Fruit fly (Drosophila melanogaster): ENCODE measurements around the gene Rpt6R.

Rpt6R gene

dm6 chr3R:30583542-30583941 lies at the start of gene Rpt6R:
Gene Rpt6R (minus strand): TSS chr3R:30583697.
- no peak for TF ChIP-seq CG8478 (optimal IDR thresholded peaks at IDR 0.05)
- no peak for TF ChIP-seq CTCF (optimal IDR thresholded peaks at IDR 0.05)

dm6 chr3R:30628928-30629327 lies 45.4 kb upstream of the Rpt6R start, which contains the start of gene CG2267:
Gene CG2267 (minus strand): TSS chr3R:30629028.
- TF ChIP-seq CTCF (optimal IDR thresholded peaks at IDR 0.05) (no peak), CG8478 (optimal IDR thresholded peaks at IDR 0.05) (no peak)

dm6 chr3R:30621806-30622205 lies 38.3 kb upstream of the Rpt6R start, which contains the start of gene CG44954:
Gene CG44954 (minus strand): TSS chr3R:30621906.
- TF ChIP-seq CTCF (optimal IDR thresholded peaks at IDR 0.05) (no peak), CG8478 (optimal IDR thresholded peaks at IDR 0.05) (no peak)

dm6 chr3R:30617457-30617856 lies 34.0 kb upstream of the Rpt6R start:
- TF ChIP-seq CTCF (optimal IDR thresholded peaks at IDR 0.05): no peak
- TF ChIP-seq CG8478 (optimal IDR thresholded peaks at IDR 0.05): no peak

dm6 chr3R:30616098-30616857 lies 32.8 kb upstream of the Rpt6R start:
- TF ChIP-seq CTCF (optimal IDR thresholded peaks at IDR 0.05) (no peak), CG8478 (optimal IDR thresholded peaks at IDR 0.05) (no peak)

dm6 chr3R:30605889-30606288 lies 22.4 kb upstream of the Rpt6R start, which contains the start of gene CG31016:
Gene CG31016 (plus strand): TSS chr3R:30606189.
- no peak for TF ChIP-seq CG8478 (optimal IDR thresholded peaks at IDR 0.05)
- TF ChIP-seq CTCF (optimal IDR thresholded peaks at IDR 0.05): no peak

- TF ChIP-seq CTCF (optimal IDR thresholded peaks at IDR 0.05) (no peak), CG8478 (optimal IDR thresholded peaks at IDR 0.05) (no peak)
Measured at dm6 chr3R:30603881-30604280, 20.4 kb upstream of the Rpt6R start, which contains the start of gene PH4alphaNE3. Gene PH4alphaNE3 (plus strand): TSS chr3R:30604181.

- TF ChIP-seq CTCF (optimal IDR thresholded peaks at IDR 0.05): peak; percentile 66 to 72
- TF ChIP-seq CG8478 (optimal IDR thresholded peaks at IDR 0.05): no peak
Measured at dm6 chr3R:30601440-30602256, 18.2 kb upstream of the Rpt6R start, which contains the start of the genes CG2246 and CG31021. Gene CG2246 (minus strand): TSS chr3R:30601489. Gene CG31021 (plus strand): TSS chr3R:30602206.

dm6 chr3R:30600154-30601009 lies 16.9 kb upstream of the Rpt6R start:
- TF ChIP-seq CG8478 (optimal IDR thresholded peaks at IDR 0.05) (no peak), CTCF (optimal IDR thresholded peaks at IDR 0.05) (no peak)

- TF ChIP-seq CTCF (optimal IDR thresholded peaks at IDR 0.05): no peak
- no peak for TF ChIP-seq CG8478 (optimal IDR thresholded peaks at IDR 0.05)
Measured at dm6 chr3R:30599404-30599980, 16.0 kb upstream of the Rpt6R start.

- TF ChIP-seq CTCF (optimal IDR thresholded peaks at IDR 0.05) (no peak), CG8478 (optimal IDR thresholded peaks at IDR 0.05) (no peak)
Measured at dm6 chr3R:30596704-30597103, 13.2 kb upstream of the Rpt6R start, which contains the start of gene CG31019. Gene CG31019 (plus strand): TSS chr3R:30597004.

- TF ChIP-seq CG8478 (optimal IDR thresholded peaks at IDR 0.05): no peak
- TF ChIP-seq CTCF (optimal IDR thresholded peaks at IDR 0.05): no peak
Measured at dm6 chr3R:30592733-30593132, 9.2 kb upstream of the Rpt6R start.

- no peak for TF ChIP-seq CTCF (optimal IDR thresholded peaks at IDR 0.05)
- no peak for TF ChIP-seq CG8478 (optimal IDR thresholded peaks at IDR 0.05)
Measured at dm6 chr3R:30590845-30591244, 7.3 kb upstream of the Rpt6R start.

- TF ChIP-seq CTCF (optimal IDR thresholded peaks at IDR 0.05): no peak
- TF ChIP-seq CG8478 (optimal IDR thresholded peaks at IDR 0.05): no peak
Measured at dm6 chr3R:30590237-30590636, 6.7 kb upstream of the Rpt6R start.

All from S2 (cell line).